Fruit fly (Drosophila melanogaster): ENCODE data around the gene Culd.

DNA sequence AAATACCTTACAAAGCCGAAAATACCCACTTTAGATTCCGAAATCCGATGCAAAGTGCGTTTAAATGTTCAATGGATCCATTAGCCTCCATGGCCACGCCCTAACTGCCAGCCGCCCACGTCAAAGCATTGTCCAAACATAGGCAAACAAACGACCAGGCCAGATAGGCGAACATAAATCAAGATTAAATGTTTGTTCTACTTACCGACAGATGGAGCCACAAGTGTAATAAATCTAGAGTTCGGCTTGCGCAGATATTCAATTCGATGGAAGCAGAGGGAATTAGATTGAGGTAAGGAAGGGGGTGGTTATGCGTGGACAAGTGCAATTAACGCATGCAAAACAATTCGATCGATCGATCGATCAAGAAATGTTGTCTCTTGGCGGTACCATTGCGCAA, 32.3 kb downstream of the Culd start:
- TF ChIP-seq br (GFP tag; optimal IDR thresholded peaks at IDR 0.05) (no peak), CrebA (GFP tag; optimal IDR thresholded peaks at IDR 0.05; ENCODE audit: borderline replicate concordance) (no peak), usp (GFP tag; optimal IDR thresholded peaks at IDR 0.05) (no peak), Dif (GFP tag; optimal IDR thresholded peaks at IDR 0.05; ENCODE audit: partially characterized antibody) (no peak), N (GFP tag; optimal IDR thresholded peaks at IDR 0.05) (no peak), woc (GFP tag; optimal IDR thresholded peaks at IDR 0.05) (no peak), h (GFP tag; optimal IDR thresholded peaks at IDR 0.05) (no peak), Jra (GFP tag; optimal IDR thresholded peaks at IDR 0.05) (no peak)
